Worm (Caenorhabditis elegans) whole organism, L1 larva: Measurements from ENCODE around the gene sra-6.

Experiments
- C16A3.4 ChIP-seq: fragments of 150-350 bp; optimal IDR thresholded peaks from 2 replicates; lab custom pipeline; 2014; ENCODE audit warnings: missing biosample characterization, missing genetic modification characterization
- C34B4.2 ChIP-seq: sonication (generic microtip); optimal IDR thresholded peaks from 2 replicates; lab custom pipeline; 2017; ENCODE audit warnings: mild to moderate bottlenecking, missing genetic modification characterization, missing compliant biosample characterization
- Y116A8C.19 ChIP-seq: sonication (generic microtip); optimal IDR thresholded peaks from 2 replicates; lab custom pipeline; 2016; ENCODE audit warnings: missing compliant biosample characterization, missing genetic modification characterization, borderline replicate concordance
- ceh-63 ChIP-seq: fragments of 200-800 bp; sonication (Bioruptor generic); optimal IDR thresholded peaks from 2 replicates; lab custom pipeline; 2018; ENCODE audit warnings: mild to moderate bottlenecking, missing genetic modification characterization, missing compliant biosample characterization
- ceh-88 ChIP-seq: fragments of 200-800 bp; sonication (Bioruptor generic); IDR thresholded peaks from 2 replicates; pipeline ENCODE4 v1.3.6; 2022; ENCODE audit warnings: missing genetic modification characterization, missing compliant biosample characterization
- ceh-90 ChIP-seq: sonication (generic microtip); optimal IDR thresholded peaks from 2 replicates; lab custom pipeline; 2016; ENCODE audit warnings: missing genetic modification characterization, missing compliant biosample characterization
- dsc-1 ChIP-seq: sonication (generic microtip); optimal IDR thresholded peaks from 2 replicates; lab custom pipeline; 2016; ENCODE audit warnings: mild to moderate bottlenecking, missing genetic modification characterization, missing compliant biosample characterization
- efl-1 ChIP-seq, 4 experiments: fragments of 150-350 bp; optimal IDR thresholded peaks in 3 of 4; peaks in 1 of 4; 1 replicate in 1 of 4; 2 replicates in 3 of 4; lab custom pipeline; 2014; ENCODE audit warnings: missing biosample characterization in 2 of 4, missing genetic modification characterization in 2 of 4, missing genetic modification reagents in 2 of 4
- efl-3 ChIP-seq: fragments of 200-800 bp; sonication (Bioruptor generic); optimal IDR thresholded peaks from 2 replicates; lab custom pipeline; 2018; ENCODE audit warnings: mild to moderate bottlenecking, missing genetic modification characterization, missing compliant biosample characterization
- egl-27 ChIP-seq, 2 experiments: fragments of 150-350 bp in 1 of 2; sonication (generic microtip); optimal IDR thresholded peaks; 3 replicates each; lab custom pipeline; 2017 to 2018; ENCODE audit warnings: missing biosample characterization in 2 of 2, missing genetic modification characterization in 2 of 2, missing genetic modification reagents in 2 of 2
- elt-3 ChIP-seq, 6 experiments: fragments of 150-350 bp in 1 of 6; sonication (generic microtip); optimal IDR thresholded peaks; 2 replicates each; lab custom pipeline; 2017 to 2018; ENCODE audit warnings: missing biosample characterization in 6 of 6, missing genetic modification characterization in 6 of 6, inconsistent platforms in 1 of 6
- ets-5 ChIP-seq: fragments of 200-800 bp; sonication (Bioruptor generic); IDR thresholded peaks from 2 replicates; pipeline ENCODE4 v1.3.6; 2022; ENCODE audit warnings: missing genetic modification characterization, missing compliant biosample characterization
- fkh-4 ChIP-seq: sonication (generic microtip); optimal IDR thresholded peaks from 2 replicates; lab custom pipeline; 2016; ENCODE audit warnings: missing compliant biosample characterization, missing genetic modification characterization, borderline replicate concordance
- hpl-2 ChIP-seq: fragments of 150-350 bp; optimal IDR thresholded peaks from 2 replicates; lab custom pipeline; 2014; ENCODE audit warnings: missing biosample characterization, missing genetic modification reagents, missing genetic modification characterization
- jun-1 ChIP-seq: fragments of 150-350 bp; optimal IDR thresholded peaks from 2 replicates; lab custom pipeline; 2014; ENCODE audit warnings: missing biosample characterization, missing genetic modification reagents, missing genetic modification characterization
- lin-13 ChIP-seq: fragments of 150-350 bp; optimal IDR thresholded peaks from 2 replicates; lab custom pipeline; 2014; ENCODE audit warnings: missing biosample characterization, missing genetic modification reagents, missing genetic modification characterization
- lin-14 ChIP-seq: fragments of 200-800 bp; sonication (Bioruptor generic); optimal IDR thresholded peaks from 2 replicates; lab custom pipeline; 2018; ENCODE audit warnings: mild to moderate bottlenecking, missing genetic modification characterization, moderate library complexity, missing compliant biosample characterization
- lin-35 ChIP-seq, 2 experiments: fragments of 150-350 bp; optimal IDR thresholded peaks; 2 replicates each; lab custom pipeline; 2014; ENCODE audit warnings: missing biosample characterization in 2 of 2, missing genetic modification characterization in 2 of 2, missing genetic modification reagents in 2 of 2
- lin-39 ChIP-seq: fragments of 150-350 bp; optimal IDR thresholded peaks from 2 replicates; lab custom pipeline; 2014; ENCODE audit warnings: missing biosample characterization, missing genetic modification reagents, missing genetic modification characterization
- lir-3 ChIP-seq: sonication (generic microtip); optimal IDR thresholded peaks from 2 replicates; lab custom pipeline; 2016; ENCODE audit warnings: mild to moderate bottlenecking, missing genetic modification characterization, moderate library complexity, missing compliant biosample characterization; ENCODE audit not compliant: poor library complexity
- lsy-2 ChIP-seq, 2 experiments: fragments of 150-350 bp; optimal IDR thresholded peaks; 2 replicates each; lab custom pipeline; 2014; ENCODE audit warnings: missing biosample characterization in 2 of 2, missing genetic modification characterization in 2 of 2
- mab-9 ChIP-seq: fragments of 200-800 bp; sonication (Bioruptor generic); IDR thresholded peaks from 2 replicates; pipeline ENCODE4 v1.3.6; 2022; ENCODE audit warnings: missing genetic modification reagents, missing genetic modification characterization, missing compliant biosample characterization
- mef-2 ChIP-seq: fragments of 150-350 bp; optimal IDR thresholded peaks from 2 replicates; lab custom pipeline; 2014; ENCODE audit warnings: missing biosample characterization, missing genetic modification characterization
- nhr-237 ChIP-seq: fragments of 150-350 bp; optimal IDR thresholded peaks from 2 replicates; lab custom pipeline; 2014; ENCODE audit warnings: missing biosample characterization, missing genetic modification characterization
- nhr-28 ChIP-seq: fragments of 150-350 bp; optimal IDR thresholded peaks from 2 replicates; lab custom pipeline; 2014; ENCODE audit warnings: missing biosample characterization, missing genetic modification characterization
- nhr-47 ChIP-seq: sonication (generic microtip); optimal IDR thresholded peaks from 2 replicates; lab custom pipeline; 2016; ENCODE audit warnings: mild to moderate bottlenecking, missing genetic modification characterization, moderate library complexity, missing compliant biosample characterization
- nhr-76 ChIP-seq: sonication (generic microtip); optimal IDR thresholded peaks from 2 replicates; lab custom pipeline; 2017; ENCODE audit warnings: missing biosample characterization, missing genetic modification characterization
- pqm-1 ChIP-seq: sonication (generic microtip); optimal IDR thresholded peaks from 3 replicates; lab custom pipeline; 2017; ENCODE audit warnings: missing biosample characterization, missing genetic modification characterization
- rnt-1 ChIP-seq: sonication (generic microtip); optimal IDR thresholded peaks from 2 replicates; lab custom pipeline; 2016; ENCODE audit warnings: mild to moderate bottlenecking, missing genetic modification characterization, moderate library complexity, missing compliant biosample characterization
- sptf-1 ChIP-seq: fragments of 150-350 bp; optimal IDR thresholded peaks from 2 replicates; lab custom pipeline; 2014; ENCODE audit warnings: missing biosample characterization, missing genetic modification characterization
- sup-37 ChIP-seq: fragments of 200-800 bp; sonication (Bioruptor generic); optimal IDR thresholded peaks from 2 replicates; lab custom pipeline; 2018; ENCODE audit warnings: mild to moderate bottlenecking, missing genetic modification characterization, missing compliant biosample characterization
- tbx-2 ChIP-seq: sonication (generic microtip); optimal IDR thresholded peaks from 2 replicates; lab custom pipeline; 2016; ENCODE audit warnings: missing genetic modification characterization, missing compliant biosample characterization
- tlp-1 ChIP-seq: fragments of 150-350 bp; optimal IDR thresholded peaks from 2 replicates; lab custom pipeline; 2014; ENCODE audit warnings: missing biosample characterization, missing genetic modification characterization
- unc-130 ChIP-seq: fragments of 150-350 bp; optimal IDR thresholded peaks from 2 replicates; lab custom pipeline; 2017; ENCODE audit warnings: missing biosample characterization, missing genetic modification characterization, inconsistent platforms
- unc-30 ChIP-seq: sonication (generic microtip); optimal IDR thresholded peaks from 2 replicates; lab custom pipeline; 2017; ENCODE audit warnings: missing biosample characterization, missing genetic modification characterization
- zip-4 ChIP-seq: fragments of 200-800 bp; sonication (Bioruptor generic); optimal IDR thresholded peaks from 2 replicates; lab custom pipeline; 2018; ENCODE audit warnings: mild to moderate bottlenecking, missing genetic modification characterization, moderate library complexity, missing compliant biosample characterization
- ztf-11 ChIP-seq, 2 experiments: sonication (generic microtip); optimal IDR thresholded peaks; 2 replicates each; lab custom pipeline; 2016 to 2017; ENCODE audit warnings: missing genetic modification characterization in 2 of 2, missing biosample characterization in 1 of 2, missing compliant biosample characterization in 1 of 2

Gene sra-6

DNA sequence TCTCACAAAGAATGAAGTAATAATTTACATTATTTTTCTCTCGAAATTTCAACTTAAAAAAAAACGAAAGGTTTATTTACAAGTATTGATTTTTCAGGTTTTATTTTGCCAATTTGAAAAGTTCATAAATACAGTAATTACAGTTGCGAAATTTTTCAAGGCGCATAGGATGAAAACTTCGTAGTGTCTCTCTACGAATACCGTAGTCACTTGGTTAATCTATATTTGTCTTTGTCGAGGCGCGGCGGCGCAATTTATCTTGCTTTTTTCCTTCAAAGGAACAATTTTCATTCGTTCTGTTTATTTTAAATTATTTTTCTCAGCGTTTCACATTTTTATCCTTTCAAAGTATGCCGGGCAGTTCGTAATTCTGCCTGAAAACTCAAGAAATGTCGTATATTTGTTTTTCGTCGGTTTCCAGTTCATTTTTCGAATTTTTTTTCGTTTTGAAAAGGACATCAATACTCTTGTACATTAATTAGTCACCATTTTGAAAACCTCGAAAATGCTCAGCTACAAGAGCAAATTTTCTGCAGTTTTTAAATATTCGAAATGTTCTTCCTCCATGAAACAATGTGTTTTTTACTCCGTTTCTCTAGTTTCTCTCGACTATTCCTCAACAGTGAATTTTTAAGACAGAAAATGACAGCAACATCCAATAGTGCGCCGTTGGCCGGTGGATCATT is 26.9 kb downstream of the sra-6 start, which contains the start of gene mex-6:
mex-6 (plus strand) TSS at position 636 of the 686 bp plus-strand sequence.
- TF ChIP-seq lir-3 (tag; lab: Kevin White, UChicago) (no peak), dsc-1 (tag; lab: Kevin White, UChicago) (no peak), Y116A8C.19 (tag; lab: Kevin White, UChicago) (no peak), lin-39 (tag; lab: Kevin White, UChicago) (no peak), lin-13 (no peak), tlp-1 (no peak), unc-130 (tag; lab: Kevin White, UChicago) (no peak), ets-5 (GFP tag; lab: Robert Waterston, UW) (no peak), C16A3.4 (tag; lab: Kevin White, UChicago) (no peak), sup-37 (GFP tag; lab: Kevin White, UChicago) (no peak), rnt-1 (no peak), egl-27 (tag; optimal IDR thresholded peaks at IDR 0.05; lab: Kevin White, UChicago) (no peak), mef-2 (tag; lab: Kevin White, UChicago) (no peak), ceh-90 (tag; lab: Kevin White, UChicago) (no peak), elt-3 (tag; optimal IDR thresholded peaks at IDR 0.05; lab: Kevin White, UChicago) (no peak), hpl-2 (GFP tag; lab: Kevin White, UChicago) (no peak), ceh-88 (no peak)
- TF ChIP-seq, all 84 proteins: peak for 0

DNA sequence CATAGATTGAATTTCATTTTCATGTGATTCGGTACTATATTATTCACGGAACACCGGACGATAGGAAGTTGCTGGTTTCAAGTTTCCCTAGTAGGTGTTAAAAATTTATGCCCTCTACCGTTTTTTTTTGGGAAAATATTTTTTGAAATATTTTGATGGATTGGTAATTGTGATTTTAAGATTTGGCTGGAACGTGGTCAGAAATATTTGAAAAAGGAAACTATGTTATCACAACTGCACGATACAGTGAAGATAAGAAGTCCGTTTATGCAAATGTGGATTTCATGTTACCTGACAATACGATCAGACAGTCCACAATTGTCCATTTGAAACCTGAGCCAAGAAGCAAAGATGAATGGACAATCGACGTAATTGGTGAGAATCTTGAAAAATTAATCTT is 27.6 kb downstream of the sra-6 start, which contains the start of gene AH6.17:
AH6.17 (plus strand) TSS at position 185 of the 400 bp plus-strand sequence.
- TF ChIP-seq dsc-1 (tag; lab: Kevin White, UChicago) = no peak
- no peak for TF ChIP-seq zip-4 (GFP tag; lab: Kevin White, UChicago)
- TF ChIP-seq lin-35 (GFP tag; optimal IDR thresholded peaks at IDR 0.05; lab: Kevin White, UChicago) = no peak
- no peak for TF ChIP-seq unc-30 (tag; lab: Kevin White, UChicago)
- no peak for TF ChIP-seq nhr-47 (tag; lab: Kevin White, UChicago)
- TF ChIP-seq ceh-88 = no peak
- TF ChIP-seq mab-9 (GFP tag; lab: Robert Waterston, UW) = no peak
- TF ChIP-seq efl-1 (optimal IDR thresholded peaks at IDR 0.05; lab: Kevin White, UChicago) = no peak
- TF ChIP-seq efl-1 (GFP tag; optimal IDR thresholded peaks at IDR 0.05 in 1 of 2; lab: Kevin White, UChicago) = no peak
- no peak for TF ChIP-seq fkh-4 (tag; lab: Kevin White, UChicago)
- TF ChIP-seq lin-14 = no peak
- no peak for TF ChIP-seq ztf-11 (tag; optimal IDR thresholded peaks at IDR 0.05; lab: Kevin White, UChicago)
- no peak for TF ChIP-seq ceh-63 (GFP tag; lab: Kevin White, UChicago)
- TF ChIP-seq nhr-28 (tag; lab: Kevin White, UChicago) = no peak
- TF ChIP-seq tbx-2 (tag; lab: Kevin White, UChicago) = no peak
- TF ChIP-seq sptf-1 = no peak
- no peak for TF ChIP-seq rnt-1
- no peak for TF ChIP-seq Y116A8C.19 (tag; lab: Kevin White, UChicago)
- TF ChIP-seq pqm-1 (tag; lab: Kevin White, UChicago) = no peak
- TF ChIP-seq, all 84 proteins: peak for 0

DNA sequence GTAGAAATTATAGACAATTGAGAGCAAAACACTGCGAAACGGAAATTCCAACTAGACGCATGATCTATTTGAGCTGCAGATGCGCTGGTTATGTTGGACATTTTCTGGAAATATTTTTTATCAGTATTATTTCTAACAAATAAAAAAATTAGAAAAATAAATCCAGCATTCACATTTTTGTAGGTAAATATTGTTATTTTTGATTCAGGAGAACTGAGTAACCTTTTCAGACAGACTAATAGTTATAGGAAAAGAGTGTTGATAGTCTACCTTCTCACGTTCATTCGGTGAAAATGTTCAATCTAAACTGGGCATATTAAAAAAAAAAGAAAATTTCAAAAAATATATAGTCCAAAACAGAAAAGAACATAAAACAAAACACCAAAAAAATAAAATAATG is 29.0 kb downstream of the sra-6 start, which contains the start of gene sra-1:
sra-1 (minus strand) TSS at position 101 of the 400 bp plus-strand sequence.
- no peak for TF ChIP-seq pqm-1 (tag; lab: Kevin White, UChicago)
- TF ChIP-seq jun-1 (tag; lab: Kevin White, UChicago) = no peak
- TF ChIP-seq unc-130 (tag; lab: Kevin White, UChicago) = no peak
- TF ChIP-seq efl-3 = no peak

DNA sequence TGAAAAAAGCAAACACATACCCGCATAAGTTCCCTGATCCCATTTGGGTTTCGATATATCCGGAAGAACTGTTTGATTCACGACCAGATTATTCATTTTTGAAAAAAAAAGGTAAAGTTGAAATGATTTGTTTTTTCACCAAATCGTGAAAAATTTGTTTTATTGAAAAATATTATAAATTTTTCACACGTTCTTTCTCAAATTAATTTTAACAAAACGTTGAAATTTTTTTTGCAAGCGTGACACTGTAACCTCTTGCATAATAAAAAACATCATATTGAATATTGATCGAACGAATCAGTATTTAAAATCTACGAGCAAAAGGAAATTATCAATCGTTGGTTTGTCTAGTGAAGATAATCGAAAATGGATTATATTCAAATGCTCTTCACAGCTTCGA is 31.8 kb downstream of the sra-6 start, which contains the start of the genes sfxn-1.1 and AH6.3:
sfxn-1.1 (minus strand) TSS at position 101 of the 400 bp plus-strand sequence.
AH6.3 (plus strand) TSS at position 275 of the 400 bp plus-strand sequence.
- TF ChIP-seq lsy-2 (tag; optimal IDR thresholded peaks at IDR 0.05; lab: Kevin White, UChicago) = no peak
- no peak for TF ChIP-seq lir-3 (tag; lab: Kevin White, UChicago)
- no peak for TF ChIP-seq nhr-28 (tag; lab: Kevin White, UChicago)
- no peak for TF ChIP-seq nhr-76 (tag; lab: Kevin White, UChicago)
- TF ChIP-seq nhr-237 (tag; lab: Kevin White, UChicago) = no peak
- no peak for TF ChIP-seq pqm-1 (tag; lab: Kevin White, UChicago)
- TF ChIP-seq elt-3 (tag; optimal IDR thresholded peaks at IDR 0.05; lab: Kevin White, UChicago) = no peak
- TF ChIP-seq C34B4.2 = no peak
- no peak for TF ChIP-seq sptf-1
- TF ChIP-seq ceh-88 = no peak
- no peak for TF ChIP-seq ceh-63 (GFP tag; lab: Kevin White, UChicago)
- no peak for TF ChIP-seq mef-2 (tag; lab: Kevin White, UChicago)
- TF ChIP-seq ets-5 (GFP tag; lab: Robert Waterston, UW) = no peak
- no peak for TF ChIP-seq tbx-2 (tag; lab: Kevin White, UChicago)
